Worm (Caenorhabditis elegans): ENCODE measurements around the gene tbc-13.

ce11 chrX:12516482-12516826, 31.6 kb downstream of the tbc-13 start:
- no peak for TF ChIP-seq ets-5 (GFP tag; IDR thresholded peaks at IDR 0.05)
- no peak for TF ChIP-seq C34B4.2 (tag; optimal IDR thresholded peaks at IDR 0.05)
- no peak for TF ChIP-seq nhr-11 (tag; optimal IDR thresholded peaks at IDR 0.05)
